Fruit fly (Drosophila melanogaster) S2 (cell line): Measurements from ENCODE around the gene mRpL4.

Experiments used
- CG8478 ChIP-seq: fragments of >200 bp; optimal IDR thresholded peaks from 2 replicates; lab custom pipeline; 2018
- CTCF ChIP-seq, 2 experiments: fragments of >200 bp; optimal IDR thresholded peaks; 2 replicates each; lab custom pipeline; 2018

dm6 chr2L:16287602-16288392 lies 41.1 kb downstream of the mRpL4 start, which contains the start of the genes crp and pkaap:
- TF ChIP-seq CG8478 (lab: Kevin White, UChicago) (no peak), CTCF (optimal IDR thresholded peaks at IDR 0.05; lab: Kevin White, UChicago) (peak; percentile 98)
